Fruit fly (Drosophila melanogaster) whole organism: ENCODE data around the gene CG42354.

Experiments used
- CG8478 ChIP-seq: fragments of >200 bp; optimal IDR thresholded peaks from 2 replicates; lab custom pipeline; 2018; ENCODE audit warnings: inconsistent platforms
- Dll ChIP-seq: fragments of >200 bp; optimal IDR thresholded peaks from 2 replicates; lab custom pipeline; 2017
- EcR ChIP-seq, 2 experiments: fragments of >200 bp; optimal IDR thresholded peaks; 2 replicates each; lab custom pipeline; 2017; ENCODE audit warnings: missing biosample characterization in 2 of 2, missing genetic modification characterization in 2 of 2, missing genetic modification reagents in 2 of 2
- pan ChIP-seq: fragments of >200 bp; optimal IDR thresholded peaks from 2 replicates; lab custom pipeline; 2017
- psq ChIP-seq: fragments of >200 bp; optimal IDR thresholded peaks from 2 replicates; lab custom pipeline; 2017
- usp ChIP-seq: fragments of >200 bp; optimal IDR thresholded peaks from 2 replicates; lab custom pipeline; 2017; ENCODE audit warnings: missing biosample characterization, missing genetic modification characterization, mixed read lengths

CG42354 gene

dm6 chrX:16104056-16104737, 549 bp downstream of the CG42354 start:
- peak in 1 of 2 experiments; percentile 15 for TF ChIP-seq EcR (GFP tag; optimal IDR thresholded peaks at IDR 0.05; lab: Kevin White, UChicago)
- no peak for TF ChIP-seq usp (GFP tag; lab: Kevin White, UChicago)

- TF ChIP-seq EcR (GFP tag; optimal IDR thresholded peaks at IDR 0.05; lab: Kevin White, UChicago) (no peak), pan (lab: Kevin White, UChicago) (no peak), Dll (no peak), psq (lab: Kevin White, UChicago) (no peak), usp (GFP tag; lab: Kevin White, UChicago) (no peak), CG8478 (lab: Kevin White, UChicago) (no peak)
Measured at dm6 chrX:16103482-16103881, 1.3 kb downstream of the CG42354 start.

dm6 chrX:16102338-16103218, 2.2 kb downstream of the CG42354 start:
- TF ChIP-seq CG8478 (lab: Kevin White, UChicago) = no peak
- no peak for TF ChIP-seq usp (GFP tag; lab: Kevin White, UChicago)
- no peak for TF ChIP-seq Dll
- TF ChIP-seq pan (lab: Kevin White, UChicago) = no peak
- TF ChIP-seq EcR (GFP tag; optimal IDR thresholded peaks at IDR 0.05; lab: Kevin White, UChicago) = no peak
- TF ChIP-seq psq (lab: Kevin White, UChicago) = no peak

- TF ChIP-seq Dll (no peak), pan (lab: Kevin White, UChicago) (no peak), usp (GFP tag; lab: Kevin White, UChicago) (no peak), EcR (GFP tag; optimal IDR thresholded peaks at IDR 0.05; lab: Kevin White, UChicago) (no peak), psq (lab: Kevin White, UChicago) (no peak), CG8478 (lab: Kevin White, UChicago) (no peak)
Measured at dm6 chrX:16100726-16101351, 3.9 kb downstream of the CG42354 start.

dm6 chrX:16096488-16096887, 8.3 kb downstream of the CG42354 start:
- TF ChIP-seq pan (lab: Kevin White, UChicago) = no peak
- no peak for TF ChIP-seq CG8478 (lab: Kevin White, UChicago)
- no peak for TF ChIP-seq EcR (GFP tag; optimal IDR thresholded peaks at IDR 0.05; lab: Kevin White, UChicago)

- no peak for TF ChIP-seq Dll
- TF ChIP-seq EcR (GFP tag; optimal IDR thresholded peaks at IDR 0.05; lab: Kevin White, UChicago) = no peak
- no peak for TF ChIP-seq usp (GFP tag; lab: Kevin White, UChicago)
- TF ChIP-seq pan (lab: Kevin White, UChicago) = no peak
- no peak for TF ChIP-seq psq (lab: Kevin White, UChicago)
- no peak for TF ChIP-seq CG8478 (lab: Kevin White, UChicago)
Measured at dm6 chrX:16092614-16093280, 12.0 kb downstream of the CG42354 start.

dm6 chrX:16091431-16091990, 13.2 kb downstream of the CG42354 start, which contains the start of gene Tob:
Gene Tob, minus strand, starts transcription at chrX:16091495.
- no peak for TF ChIP-seq pan (lab: Kevin White, UChicago)
- TF ChIP-seq CG8478 (lab: Kevin White, UChicago) = no peak
- TF ChIP-seq EcR (GFP tag; optimal IDR thresholded peaks at IDR 0.05; lab: Kevin White, UChicago) = no peak
- no peak for TF ChIP-seq Dll
- no peak for TF ChIP-seq psq (lab: Kevin White, UChicago)
- TF ChIP-seq usp (GFP tag; lab: Kevin White, UChicago) = no peak

dm6 chrX:16090179-16091144, 14.3 kb downstream of the CG42354 start:
- no peak for TF ChIP-seq Dll
- TF ChIP-seq EcR (GFP tag; optimal IDR thresholded peaks at IDR 0.05; lab: Kevin White, UChicago) = no peak
- no peak for TF ChIP-seq CG8478 (lab: Kevin White, UChicago)
- TF ChIP-seq pan (lab: Kevin White, UChicago) = no peak
- no peak for TF ChIP-seq usp (GFP tag; lab: Kevin White, UChicago)
- no peak for TF ChIP-seq psq (lab: Kevin White, UChicago)

- TF ChIP-seq CG8478 (lab: Kevin White, UChicago) (no peak), usp (GFP tag; lab: Kevin White, UChicago) (no peak), pan (lab: Kevin White, UChicago) (no peak), EcR (GFP tag; optimal IDR thresholded peaks at IDR 0.05; lab: Kevin White, UChicago) (no peak), Dll (no peak), psq (lab: Kevin White, UChicago) (no peak)
Measured at dm6 chrX:16089012-16089963, 15.5 kb downstream of the CG42354 start.
